Fruit fly (Drosophila melanogaster): ENCODE measurements around the gene CG8132.

CG8132 gene

DNA sequence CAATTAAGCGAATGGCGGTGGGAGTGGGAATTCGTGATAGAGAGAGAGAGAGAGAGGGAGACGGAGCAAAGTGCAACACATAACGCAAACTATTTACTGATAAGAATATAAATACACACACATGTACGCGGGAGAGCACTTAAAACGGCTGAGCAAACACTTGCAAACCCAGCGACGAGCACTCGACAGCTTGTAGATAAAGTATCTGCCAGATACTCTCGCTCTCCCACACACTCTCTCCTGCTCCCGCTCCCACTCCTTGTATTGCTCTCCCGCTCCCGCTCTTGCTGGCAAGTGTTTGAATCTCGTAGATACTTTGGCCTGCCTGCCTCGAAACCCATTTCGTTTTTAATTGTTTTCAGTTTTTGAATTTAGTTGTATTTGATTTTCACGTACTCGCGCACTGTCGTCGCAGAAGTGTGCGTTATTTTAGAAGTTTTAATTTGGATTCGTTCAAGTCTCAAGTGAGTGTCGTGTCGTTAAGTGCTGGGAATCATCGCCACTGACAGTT is 26.9 kb downstream of the CG8132 start (continued):
- TF ChIP-seq CG34224 (GFP tag; IDR thresholded peaks at IDR 0.05; ENCODE audit: partially characterized antibody) (peak; percentile 72; the same call in 2 of the 3 replicates), Aef1 (GFP tag; IDR thresholded peaks at IDR 0.05) (no peak), nom (GFP tag; optimal IDR thresholded peaks at IDR 0.05) (peak; percentile 95), otp (GFP tag; IDR thresholded peaks at IDR 0.05) (peak; percentile 69; the same call in 1 of the 3 replicates), CG12219 (GFP tag; optimal IDR thresholded peaks at IDR 0.05) (peak; percentile 27), tll (GFP tag; optimal IDR thresholded peaks at IDR 0.05) (peak in 1 of 2 experiments; percentile 24), Atf3 (GFP tag; optimal IDR thresholded peaks at IDR 0.05) (no peak), CG32767 (GFP tag; IDR thresholded peaks at IDR 0.05) (peak; percentile 62; the same call in 1 of the 2 replicates), Abd-B (GFP tag; optimal IDR thresholded peaks at IDR 0.05) (no peak), CG8089 (GFP tag; optimal IDR thresholded peaks at IDR 0.05) (peak; percentile 4), CG31441 (GFP tag; IDR thresholded peaks at IDR 0.05) (no peak), B-H2 (GFP tag; optimal IDR thresholded peaks at IDR 0.05) (peak; percentile 35), CG8944 (GFP tag; optimal IDR thresholded peaks at IDR 0.05) (no peak), CG32532 (GFP tag; IDR thresholded peaks at IDR 0.05) (peak; percentile 71; the same call in 1 of the 2 replicates), al (GFP tag; IDR thresholded peaks at IDR 0.05) (no peak), sna (GFP tag; IDR thresholded peaks at IDR 0.05; ENCODE audit: partially characterized antibody) (0 out of 2 replicates have a peak, but pooled peaks have one; percentile 21), CG7271 (tag; optimal IDR thresholded peaks at IDR 0.05) (no peak), ken (GFP tag; IDR thresholded peaks at IDR 0.05) (no peak), zfh1 (GFP tag; IDR thresholded peaks at IDR 0.05) (no peak), CG31224 (GFP tag; IDR thresholded peaks at IDR 0.05) (no peak), chinmo (GFP tag; IDR thresholded peaks at IDR 0.05; ENCODE audit: partially characterized antibody) (peak; percentile 98), CG18476 (GFP tag; optimal IDR thresholded peaks at IDR 0.05) (no peak), Drgx (GFP tag; IDR thresholded peaks at IDR 0.05) (peak; percentile 62), abd-A (tag; optimal IDR thresholded peaks at IDR 0.05) (peak; percentile 58), Atf6 (GFP tag; IDR thresholded peaks at IDR 0.05) (peak; percentile 66), sens (GFP tag) (peak; percentile 79), CG3065 (GFP tag; optimal IDR thresholded peaks at IDR 0.05) (no peak), CG12744 (GFP tag; optimal IDR thresholded peaks at IDR 0.05) (no peak), CG6791 (GFP tag; IDR thresholded peaks at IDR 0.05; ENCODE audit: partially characterized antibody) (no peak), CG8924 (tag; optimal IDR thresholded peaks at IDR 0.05) (peak; percentile 14), Scr (GFP tag; IDR thresholded peaks at IDR 0.05; ENCODE audit: partially characterized antibody) (peak; percentile 41; the same call in 1 of the 2 replicates), CG14014 (GFP tag; IDR thresholded peaks at IDR 0.05) (peak; percentile 65; the same call in 1 of the 2 replicates), CG7556 (GFP tag; optimal IDR thresholded peaks at IDR 0.05) (peak; percentile 17), CG12104 (GFP tag; optimal IDR thresholded peaks at IDR 0.05) (no peak), CG6175 (GFP tag; IDR thresholded peaks at IDR 0.05) (no peak), CG18599 (GFP tag; optimal IDR thresholded peaks at IDR 0.05) (peak; percentile 60), sr (GFP tag; IDR thresholded peaks at IDR 0.05) (no peak), Chrac-16 (GFP tag; optimal IDR thresholded peaks at IDR 0.05) (no peak), CG4854 (GFP tag; optimal IDR thresholded peaks at IDR 0.05) (no peak), CG5180 (GFP tag; optimal IDR thresholded peaks at IDR 0.05) (peak; percentile 6), dpn (GFP tag; optimal IDR thresholded peaks at IDR 0.05) (no peak), CG8290 (GFP tag; optimal IDR thresholded peaks at IDR 0.05) (no peak), CG8290 (tag; optimal IDR thresholded peaks at IDR 0.05) (peak; percentile 48 to 65), az2 (GFP tag; optimal IDR thresholded peaks at IDR 0.05) (no peak), aop (GFP tag; IDR thresholded peaks at IDR 0.05) (no peak), Sin3A (optimal IDR thresholded peaks at IDR 0.05) (no peak), bbx (GFP tag; IDR thresholded peaks at IDR 0.05; ENCODE audit: partially characterized antibody) (0 out of 2 replicates have a peak, but pooled peaks have one; percentile 11), cad (GFP tag; optimal IDR thresholded peaks at IDR 0.05) (peak; percentile 2), org-1 (GFP tag; optimal IDR thresholded peaks at IDR 0.05) (peak; percentile 51), CG32772 (GFP tag; IDR thresholded peaks at IDR 0.05) (no peak), wor (GFP tag; IDR thresholded peaks at IDR 0.05) (no peak)
